Worm (Caenorhabditis elegans): ENCODE results near the gene ZK402.5.

ZK402.5 gene

ce11 chrX:1401259-1401658 lies at the start of gene ZK402.5:
TSS of gene ZK402.5 (minus strand) at chrX:1401359.
- TF ChIP-seq odd-2 (tag; optimal IDR thresholded peaks at IDR 0.05) (no peak), nhr-11 (tag; optimal IDR thresholded peaks at IDR 0.05) (no peak), hlh-30 (tag; optimal IDR thresholded peaks at IDR 0.05; ENCODE audit: insufficient read depth) (no peak), fax-1 (tag; optimal IDR thresholded peaks at IDR 0.05) (no peak), F13H6.1 (tag; optimal IDR thresholded peaks at IDR 0.05) (no peak), hlh-13 (GFP tag; optimal IDR thresholded peaks at IDR 0.05) (no peak), ama-1 (optimal IDR thresholded peaks at IDR 0.05) (no peak), pax-1 (tag; optimal IDR thresholded peaks at IDR 0.05) (no peak), tbx-2 (tag; optimal IDR thresholded peaks at IDR 0.05) (no peak), nfya-1 (tag; optimal IDR thresholded peaks at IDR 0.05) (no peak), nhr-232 (tag; optimal IDR thresholded peaks at IDR 0.05) (no peak), syd-9 (tag; optimal IDR thresholded peaks at IDR 0.05) (no peak)

ce11 chrX:1450352-1450818 lies 49.2 kb upstream of the ZK402.5 start, which contains the start of gene W05H7.1:
TSS of gene W05H7.1 (plus strand) at chrX:1450768.
- no peak for TF ChIP-seq dmd-4 (tag; optimal IDR thresholded peaks at IDR 0.05; ENCODE audit: borderline replicate concordance)
- TF ChIP-seq tbx-2 (tag; optimal IDR thresholded peaks at IDR 0.05): peak; percentile 60
- no peak for TF ChIP-seq pha-4 (tag; optimal IDR thresholded peaks at IDR 0.05)
- no peak for TF ChIP-seq ceh-2 (tag; optimal IDR thresholded peaks at IDR 0.05)
- peak; percentile 14 for TF ChIP-seq rnt-1 (tag; optimal IDR thresholded peaks at IDR 0.05)
- TF ChIP-seq mec-3 (tag; optimal IDR thresholded peaks at IDR 0.05; ENCODE audit: borderline replicate concordance): no peak
- no peak for TF ChIP-seq syd-9 (tag; optimal IDR thresholded peaks at IDR 0.05)
- TF ChIP-seq npax-4 (tag; optimal IDR thresholded peaks at IDR 0.05): no peak
- TF ChIP-seq zip-5 (tag; optimal IDR thresholded peaks at IDR 0.05): no peak
- TF ChIP-seq pros-1 (tag; optimal IDR thresholded peaks at IDR 0.05): no peak
- peak; percentile 4 for TF ChIP-seq ceh-18 (tag; optimal IDR thresholded peaks at IDR 0.05)
- no peak for TF ChIP-seq hlh-6 (tag; optimal IDR thresholded peaks at IDR 0.05)
- peak; percentile 63 for TF ChIP-seq sdc-2 (tag; optimal IDR thresholded peaks at IDR 0.05)
- no peak for TF ChIP-seq elt-4 (tag; optimal IDR thresholded peaks at IDR 0.05)
- TF ChIP-seq unc-86 (tag; optimal IDR thresholded peaks at IDR 0.05): no peak
- TF ChIP-seq ceh-34 (tag; optimal IDR thresholded peaks at IDR 0.05): no peak
- peak; percentile 34 for TF ChIP-seq nfya-1 (tag; optimal IDR thresholded peaks at IDR 0.05)
- no peak for TF ChIP-seq lin-11 (tag; optimal IDR thresholded peaks at IDR 0.05)
- TF ChIP-seq pax-1 (tag; optimal IDR thresholded peaks at IDR 0.05): no peak
- TF ChIP-seq sox-4 (tag; optimal IDR thresholded peaks at IDR 0.05): no peak
- no peak for TF ChIP-seq madf-2 (tag; optimal IDR thresholded peaks at IDR 0.05)
- no peak for TF ChIP-seq sox-2 (GFP tag; IDR thresholded peaks at IDR 0.05)
- TF ChIP-seq ttx-3 (tag; optimal IDR thresholded peaks at IDR 0.05): no peak
- TF ChIP-seq C08G9.2 (tag; optimal IDR thresholded peaks at IDR 0.05): no peak
- TF ChIP-seq unc-42 (tag; optimal IDR thresholded peaks at IDR 0.05): no peak
- no peak for TF ChIP-seq hlh-8 (tag; optimal IDR thresholded peaks at IDR 0.05)
- TF ChIP-seq ceh-48 (tag; optimal IDR thresholded peaks at IDR 0.05): peak; percentile 70
- TF ChIP-seq ceh-31 (tag; optimal IDR thresholded peaks at IDR 0.05): peak; percentile 35
- TF ChIP-seq lim-6 (tag; optimal IDR thresholded peaks at IDR 0.05): no peak
- no peak for TF ChIP-seq F13H6.1 (tag; optimal IDR thresholded peaks at IDR 0.05)
- TF ChIP-seq ets-4 (tag; optimal IDR thresholded peaks at IDR 0.05): no peak
- TF ChIP-seq ceh-9 (tag; optimal IDR thresholded peaks at IDR 0.05): no peak

- TF ChIP-seq zip-5 (tag; optimal IDR thresholded peaks at IDR 0.05) (no peak), ceh-2 (tag; optimal IDR thresholded peaks at IDR 0.05) (peak; percentile 23), pax-1 (tag; optimal IDR thresholded peaks at IDR 0.05) (peak; percentile 53), sox-2 (GFP tag; IDR thresholded peaks at IDR 0.05) (no peak), pha-2 (tag; optimal IDR thresholded peaks at IDR 0.05) (peak; percentile 31), pqm-1 (tag; optimal IDR thresholded peaks at IDR 0.05) (peak; percentile 67), dve-1 (tag; optimal IDR thresholded peaks at IDR 0.05) (peak; percentile 91), ceh-45 (GFP tag; IDR thresholded peaks at IDR 0.05) (no peak), K09A11.1 (tag; optimal IDR thresholded peaks at IDR 0.05; ENCODE audit: insufficient read depth) (no peak), T23F11.4 (GFP tag; optimal IDR thresholded peaks at IDR 0.05) (no peak), ceh-30 (tag; optimal IDR thresholded peaks at IDR 0.05) (peak; percentile 54), pag-3 (tag; optimal IDR thresholded peaks at IDR 0.05; ENCODE audit: borderline replicate concordance) (no peak), tbx-2 (tag; optimal IDR thresholded peaks at IDR 0.05) (peak; percentile 79), ahr-1 (tag; optimal IDR thresholded peaks at IDR 0.05) (no peak), ceh-48 (tag; optimal IDR thresholded peaks at IDR 0.05) (peak; percentile 83), unc-55 (GFP tag; optimal IDR thresholded peaks at IDR 0.05) (peak; percentile 67), ceh-34 (tag; optimal IDR thresholded peaks at IDR 0.05) (peak; percentile 87), nhr-232 (tag; optimal IDR thresholded peaks at IDR 0.05) (peak; percentile 25), tbx-7 (tag; optimal IDR thresholded peaks at IDR 0.05) (no peak)
Observed at ce11 chrX:1446593-1447141, 45.5 kb upstream of the ZK402.5 start, which contains the start of gene zfp-3. TSS of gene zfp-3 (minus strand) at chrX:1446643.
